Fruit fly (Drosophila melanogaster) Kc167 (cell line): Measurements from ENCODE around the gene CG3430.

Experiments used
- Myc ChIP-seq: fragments of >200 bp; optimal IDR thresholded peaks from 2 replicates; lab custom pipeline; 2017; ENCODE audit warnings: missing external identifiers
- Sin3A ChIP-seq: fragments of >200 bp; optimal IDR thresholded peaks from 2 replicates; lab custom pipeline; 2018; ENCODE audit warnings: missing external identifiers
- h ChIP-seq: fragments of >200 bp; optimal IDR thresholded peaks from 3 replicates; lab custom pipeline; 2018; ENCODE audit warnings: missing external identifiers

- no peak for TF ChIP-seq Sin3A (lab: Kevin White, UChicago)
- TF ChIP-seq Myc (lab: Kevin White, UChicago): no peak
- no peak for TF ChIP-seq h (lab: Kevin White, UChicago)
These were observed 34.6 kb upstream of the CG3430 start for dm6 chr2L:6922091-6922753.
